Fruit fly (Drosophila melanogaster) whole organism, pupa: ENCODE measurements around the gene CG34462.

Source experiments
- CG10348 ChIP-seq: fragments of 200-800 bp; sonication (Bioruptor generic); IDR thresholded peaks from 2 replicates; pipeline ENCODE4 v1.3.6; 2022; ENCODE audit warnings: missing biosample characterization, missing genetic modification characterization
- CG12605 ChIP-seq: fragments of 200-800 bp; sonication (Bioruptor generic); IDR thresholded peaks from 2 replicates; pipeline ENCODE4 v1.3.6; 2022; ENCODE audit warnings: missing biosample characterization, missing genetic modification characterization
- CG13204 ChIP-seq: fragments of 200-800 bp; sonication (Bioruptor generic); optimal IDR thresholded peaks from 2 replicates; lab custom pipeline; 2018; ENCODE audit warnings: missing biosample characterization, mild to moderate bottlenecking, missing genetic modification characterization, moderate library complexity
- CG14655 ChIP-seq: fragments of 200-800 bp; sonication (Bioruptor generic); optimal IDR thresholded peaks from 3 replicates; lab custom pipeline; 2017; ENCODE audit warnings: mild to moderate bottlenecking, missing biosample characterization, missing genetic modification reagents, missing genetic modification characterization
- CG15710 ChIP-seq: fragments of 200-800 bp; sonication (Bioruptor generic); optimal IDR thresholded peaks from 2 replicates; lab custom pipeline; 2018; ENCODE audit warnings: missing biosample characterization, mild to moderate bottlenecking, missing genetic modification characterization, moderate library complexity
- CG17806 ChIP-seq: fragments of 200-800 bp; sonication (Bioruptor generic); optimal IDR thresholded peaks from 2 replicates; lab custom pipeline; 2018; ENCODE audit warnings: missing biosample characterization, mild to moderate bottlenecking, missing genetic modification characterization, moderate library complexity
- CG32121 ChIP-seq: fragments of 200-800 bp; sonication (Bioruptor generic); IDR thresholded peaks from 2 replicates; pipeline ENCODE4 v1.3.6; 2022; ENCODE audit warnings: missing biosample characterization, missing genetic modification characterization
- CG34367 ChIP-seq: fragments of 200-800 bp; sonication (Bioruptor generic); optimal IDR thresholded peaks from 2 replicates; lab custom pipeline; 2018; ENCODE audit warnings: missing biosample characterization, mild to moderate bottlenecking, missing genetic modification characterization
- CG4496 ChIP-seq: fragments of 200-800 bp; sonication (Bioruptor generic); IDR thresholded peaks from 3 replicates; pipeline ENCODE4 v1.3.6; 2022; ENCODE audit warnings: missing biosample characterization, missing genetic modification characterization
- CG8159 ChIP-seq: fragments of 200-800 bp; sonication (Bioruptor generic); optimal IDR thresholded peaks from 3 replicates; lab custom pipeline; 2018; ENCODE audit warnings: missing biosample characterization, mild to moderate bottlenecking, missing genetic modification characterization, moderate library complexity
- CG8301 ChIP-seq: fragments of 200-800 bp; sonication (Bioruptor generic); optimal IDR thresholded peaks from 2 replicates; lab custom pipeline; 2018; ENCODE audit warnings: missing biosample characterization, mild to moderate bottlenecking, missing genetic modification characterization
- CG9948 ChIP-seq: fragments of 200-800 bp; sonication (Bioruptor generic); optimal IDR thresholded peaks from 2 replicates; lab custom pipeline; 2018; ENCODE audit warnings: missing biosample characterization, mild to moderate bottlenecking, missing genetic modification characterization, moderate library complexity
- D1 ChIP-seq: fragments of 200-800 bp; sonication (Bioruptor generic); optimal IDR thresholded peaks from 2 replicates; lab custom pipeline; 2018; ENCODE audit warnings: missing biosample characterization, mild to moderate bottlenecking, missing genetic modification characterization, moderate library complexity
- EcR ChIP-seq: fragments of 200-800 bp; sonication (Bioruptor generic); optimal IDR thresholded peaks from 3 replicates; lab custom pipeline; 2019; ENCODE audit warnings: missing biosample characterization, missing genetic modification characterization, mild to moderate bottlenecking, moderate library complexity, missing genetic modification reagents
- Ets98B ChIP-seq: fragments of 200-800 bp; sonication (Bioruptor generic); IDR thresholded peaks from 2 replicates; pipeline ENCODE4 v1.3.6; 2022; ENCODE audit warnings: missing biosample characterization, missing genetic modification characterization
- Pif1A ChIP-seq: fragments of 200-800 bp; sonication (Bioruptor generic); optimal IDR thresholded peaks from 3 replicates; lab custom pipeline; 2016; ENCODE audit warnings: missing biosample characterization, missing genetic modification characterization
- Pif1B ChIP-seq: fragments of 200-800 bp; sonication (Bioruptor generic); optimal IDR thresholded peaks from 3 replicates; lab custom pipeline; 2016; ENCODE audit warnings: missing biosample characterization, missing genetic modification characterization
- Snoo ChIP-seq: fragments of 200-800 bp; sonication (Bioruptor generic); optimal IDR thresholded peaks from 3 replicates; lab custom pipeline; 2017; ENCODE audit warnings: missing biosample characterization, mild to moderate bottlenecking, missing genetic modification characterization, inconsistent platforms
- fd96Ca ChIP-seq: fragments of 200-800 bp; sonication (Bioruptor generic); IDR thresholded peaks from 3 replicates; pipeline ENCODE4 v1.3.6; 2022; ENCODE audit warnings: missing biosample characterization, missing genetic modification characterization
- gl ChIP-seq: fragments of 200-800 bp; sonication (Bioruptor generic); optimal IDR thresholded peaks from 2 replicates; lab custom pipeline; 2018; ENCODE audit warnings: missing biosample characterization, mild to moderate bottlenecking, missing genetic modification characterization
- rn ChIP-seq: fragments of 200-800 bp; sonication (Bioruptor generic); IDR thresholded peaks from 2 replicates; pipeline ENCODE4 v1.3.6; 2022; ENCODE audit warnings: missing biosample characterization, missing genetic modification characterization

Gene CG34462

dm6 chr3L:8340264-8341095, 12.1 kb downstream of the CG34462 start, which contains the start of the genes Prim1 and CG7083:
Prim1 (plus strand) TSS chr3L:8340314.
CG7083 (plus strand) TSS chr3L:8340785.
- TF ChIP-seq rn (GFP tag; lab: Robert Waterston, UW) (no peak), gl (tag; lab: Kevin White, UChicago) (no peak), EcR (GFP tag; lab: Kevin White, UChicago) (no peak), Pif1A (GFP tag; lab: Kevin White, UChicago) (peak; percentile 68), CG12605 (GFP tag; lab: Robert Waterston, UW) (no peak), CG15710 (tag; lab: Kevin White, UChicago) (peak; percentile 44), CG13204 (GFP tag; lab: Kevin White, UChicago) (no peak), Snoo (tag; lab: Kevin White, UChicago) (peak; percentile 26), Ets98B (GFP tag; lab: Robert Waterston, UW) (no peak), CG9948 (tag; lab: Kevin White, UChicago) (no peak), CG8301 (tag; lab: Kevin White, UChicago) (peak; percentile 28), CG14655 (GFP tag; lab: Kevin White, UChicago) (no peak), CG32121 (GFP tag; lab: Robert Waterston, UW) (no peak), CG4496 (peak; percentile 44; the same call in 2 of the 3 replicates), CG17806 (peak; percentile 38), D1 (tag; lab: Kevin White, UChicago) (no peak), CG34367 (tag; lab: Kevin White, UChicago) (peak; percentile 49), CG10348 (GFP tag; lab: Robert Waterston, UW) (no peak), fd96Ca (GFP tag; lab: Robert Waterston, UW) (no peak), Pif1B (GFP tag; lab: Kevin White, UChicago) (no peak), CG8159 (tag; lab: Kevin White, UChicago) (peak; percentile 57)

DNA sequence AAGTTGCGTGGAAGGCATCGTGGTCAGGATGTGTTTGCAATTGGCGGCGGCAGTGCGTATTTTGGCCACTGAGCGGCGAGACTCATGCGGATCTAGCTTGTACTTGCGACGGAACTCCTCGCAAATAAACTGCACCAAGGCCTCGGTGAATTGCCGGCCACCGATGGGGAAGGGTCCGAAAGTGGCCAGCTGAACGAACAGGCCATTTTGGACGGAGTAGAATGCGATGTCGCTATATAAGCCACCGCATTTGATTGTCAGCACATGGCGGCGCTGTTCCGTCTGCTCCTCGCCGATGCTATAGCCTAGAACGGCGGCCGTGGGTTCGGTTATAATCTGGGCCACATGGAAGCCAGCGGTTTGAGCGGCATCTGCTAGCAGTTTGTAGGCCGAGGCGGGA, 16.8 kb downstream of the CG34462 start:
- TF ChIP-seq fd96Ca (GFP tag; lab: Robert Waterston, UW) (no peak), CG13204 (GFP tag; lab: Kevin White, UChicago) (no peak), CG15710 (tag; lab: Kevin White, UChicago) (no peak)

DNA sequence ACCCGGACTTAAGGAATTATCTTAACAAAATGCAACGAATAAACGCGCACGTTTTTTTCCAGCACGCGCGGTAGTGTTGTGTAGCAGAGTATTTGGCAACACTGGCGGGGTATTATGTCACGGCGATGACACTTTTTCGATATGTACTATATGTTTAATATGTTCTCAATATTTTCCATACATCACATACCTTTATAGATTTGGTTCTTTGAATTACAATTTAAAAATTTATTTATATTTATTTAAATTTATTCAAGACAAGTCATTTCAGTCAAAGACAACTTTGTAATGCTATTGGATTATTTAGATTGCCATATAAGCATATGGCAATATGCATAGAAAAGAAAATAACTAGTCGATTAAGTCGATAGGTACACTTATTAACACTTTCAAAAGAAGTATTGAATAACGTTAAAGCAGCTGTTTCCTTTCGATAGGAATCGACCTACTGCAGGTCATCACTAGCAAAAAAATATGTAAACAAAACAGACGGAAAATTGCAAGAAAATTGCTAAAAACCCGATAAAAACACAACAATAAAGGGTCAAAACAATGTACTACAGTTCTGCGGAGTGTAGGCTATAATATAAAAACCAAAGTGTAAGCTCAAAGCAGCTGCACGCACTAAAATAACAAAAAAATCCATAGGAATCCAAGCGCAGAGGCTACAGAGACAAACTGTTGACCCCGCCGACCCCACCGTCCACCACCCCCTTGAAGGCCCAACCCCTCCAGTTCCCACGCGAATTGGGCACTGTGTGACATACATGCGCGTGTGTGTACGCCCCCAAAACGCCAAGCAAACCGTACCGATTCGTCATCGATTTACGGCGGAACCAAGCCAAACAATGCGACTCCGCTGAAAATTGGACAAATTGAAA, 18.0 kb downstream of the CG34462 start, which contains the start of the genes CG7182 and GAPcenA:
TSS of gene CG7182 (minus strand) at position 283 of the 881 bp plus-strand sequence.
TSS of gene GAPcenA (plus strand) at position 462 of the 881 bp plus-strand sequence.
- no peak for TF ChIP-seq Pif1A (GFP tag; lab: Kevin White, UChicago)
- peak; percentile 52; the same call in 1 of the 3 replicates for TF ChIP-seq CG4496
- TF ChIP-seq CG13204 (GFP tag; lab: Kevin White, UChicago) = no peak
- peak; percentile 56 for TF ChIP-seq CG34367 (tag; lab: Kevin White, UChicago)
- TF ChIP-seq gl (tag; lab: Kevin White, UChicago) = no peak
- TF ChIP-seq CG10348 (GFP tag; lab: Robert Waterston, UW) = no peak
- peak; percentile 80 for TF ChIP-seq CG15710 (tag; lab: Kevin White, UChicago)
- TF ChIP-seq D1 (tag; lab: Kevin White, UChicago) = no peak
- peak; percentile 64 for TF ChIP-seq CG9948 (tag; lab: Kevin White, UChicago)
- TF ChIP-seq rn (GFP tag; lab: Robert Waterston, UW) = 0 out of 2 replicates have a peak, but pooled peaks have one; percentile 11
- no peak for TF ChIP-seq Pif1B (GFP tag; lab: Kevin White, UChicago)
- no peak; the same call in 1 of the 3 replicates for TF ChIP-seq fd96Ca (GFP tag; lab: Robert Waterston, UW)
- peak; percentile 76 for TF ChIP-seq Snoo (tag; lab: Kevin White, UChicago)
- peak; percentile 85 for TF ChIP-seq EcR (GFP tag; lab: Kevin White, UChicago)
- no peak for TF ChIP-seq CG32121 (GFP tag; lab: Robert Waterston, UW)
- TF ChIP-seq CG14655 (GFP tag; lab: Kevin White, UChicago) = no peak
- no peak for TF ChIP-seq CG8301 (tag; lab: Kevin White, UChicago)
- peak; percentile 80 for TF ChIP-seq CG8159 (tag; lab: Kevin White, UChicago)
- peak; percentile 63 for TF ChIP-seq CG17806
- no peak for TF ChIP-seq CG12605 (GFP tag; lab: Robert Waterston, UW)
- peak; percentile 49 for TF ChIP-seq Ets98B (GFP tag; lab: Robert Waterston, UW)

DNA sequence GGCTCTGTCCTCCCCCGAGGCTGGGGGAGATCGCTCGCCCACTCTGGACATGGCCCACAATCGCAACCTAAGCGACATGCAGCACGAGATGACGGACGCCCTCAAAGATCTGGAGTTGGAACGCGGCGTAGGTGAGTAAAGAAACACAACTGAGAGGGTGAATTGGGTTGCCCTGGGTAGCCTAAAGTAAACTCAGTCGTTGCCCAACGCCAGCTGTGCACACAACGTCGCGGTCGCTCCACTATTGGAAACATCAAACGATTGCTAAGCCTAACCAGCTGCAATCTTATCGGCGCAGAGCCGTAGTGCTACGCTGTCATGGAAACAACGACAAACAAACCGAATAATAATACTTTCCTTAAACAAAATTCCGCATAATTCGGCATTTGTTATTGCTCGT, 19.0 kb downstream of the CG34462 start:
- TF ChIP-seq EcR (GFP tag; lab: Kevin White, UChicago) (no peak), CG34367 (tag; lab: Kevin White, UChicago) (no peak), rn (GFP tag; lab: Robert Waterston, UW) (no peak), CG9948 (tag; lab: Kevin White, UChicago) (no peak), CG13204 (GFP tag; lab: Kevin White, UChicago) (no peak), Pif1B (GFP tag; lab: Kevin White, UChicago) (no peak), fd96Ca (GFP tag; lab: Robert Waterston, UW) (no peak), D1 (tag; lab: Kevin White, UChicago) (no peak), CG10348 (GFP tag; lab: Robert Waterston, UW) (no peak), CG4496 (no peak), CG8159 (tag; lab: Kevin White, UChicago) (no peak), gl (tag; lab: Kevin White, UChicago) (no peak)
